Fruit fly (Drosophila melanogaster) whole organism, embryonic: ENCODE results near the gene CG44303.

Source experiments
- Atf6 ChIP-seq: fragments of 200-800 bp; sonication (Bioruptor generic); IDR thresholded peaks from 2 replicates; pipeline ENCODE4 v1.3.6; 2022; ENCODE audit warnings: missing biosample characterization, missing genetic modification characterization
- CG10321 ChIP-seq: fragments of 200-800 bp; sonication (Bioruptor generic); IDR thresholded peaks from 2 replicates; pipeline ENCODE4 v1.3.6; 2022; ENCODE audit warnings: missing biosample characterization, missing genetic modification characterization
- CG10543 ChIP-seq: fragments of 200-800 bp; sonication (Bioruptor generic); optimal IDR thresholded peaks from 3 replicates; lab custom pipeline; 2017; ENCODE audit warnings: missing biosample characterization, mild to moderate bottlenecking, missing genetic modification characterization, moderate library complexity
- CG10654 ChIP-seq: fragments of 200-800 bp; sonication (Bioruptor generic); optimal IDR thresholded peaks from 2 replicates; lab custom pipeline; 2016; ENCODE audit warnings: missing biosample characterization, missing genetic modification characterization
- CG11695 ChIP-seq: fragments of 200-800 bp; sonication (Bioruptor generic); IDR thresholded peaks from 3 replicates; pipeline ENCODE4 v1.3.6; 2022; ENCODE audit warnings: missing biosample characterization, missing genetic modification characterization
- CG12391 ChIP-seq: fragments of 200-800 bp; sonication (Bioruptor generic); optimal IDR thresholded peaks from 3 replicates; lab custom pipeline; 2018; ENCODE audit warnings: missing biosample characterization, mild to moderate bottlenecking, missing genetic modification characterization, moderate library complexity
- CG12942 ChIP-seq: fragments of 200-800 bp; sonication (Bioruptor generic); optimal IDR thresholded peaks from 3 replicates; lab custom pipeline; 2016; ENCODE audit warnings: missing biosample characterization, missing genetic modification characterization
- CG13624 ChIP-seq: fragments of 200-800 bp; sonication (Bioruptor generic); optimal IDR thresholded peaks from 2 replicates; lab custom pipeline; 2016; ENCODE audit warnings: missing biosample characterization, missing genetic modification characterization
- CG14441 ChIP-seq: fragments of 200-800 bp; sonication (Bioruptor generic); IDR thresholded peaks from 2 replicates; pipeline ENCODE4 v1.3.6; 2022; ENCODE audit warnings: missing biosample characterization, missing genetic modification characterization
- CG14860 ChIP-seq: fragments of 200-800 bp; sonication (Bioruptor generic); IDR thresholded peaks from 3 replicates; pipeline ENCODE4 v1.3.6; 2022; ENCODE audit warnings: missing biosample characterization, missing genetic modification characterization; ENCODE audit not compliant: partially characterized antibody
- CG15073 ChIP-seq: fragments of 200-800 bp; sonication (Bioruptor generic); optimal IDR thresholded peaks from 2 replicates; lab custom pipeline; 2016; ENCODE audit warnings: missing biosample characterization, missing genetic modification characterization
- CG15269 ChIP-seq: fragments of 200-800 bp; sonication (Bioruptor generic); optimal IDR thresholded peaks from 2 replicates; lab custom pipeline; 2018; ENCODE audit warnings: missing biosample characterization, mild to moderate bottlenecking, missing genetic modification characterization, moderate library complexity
- CG15479 ChIP-seq: fragments of 200-800 bp; sonication (Bioruptor generic); optimal IDR thresholded peaks from 3 replicates; lab custom pipeline; 2019; ENCODE audit warnings: missing biosample characterization, mild to moderate bottlenecking, missing genetic modification characterization, moderate library complexity
- CG15601 ChIP-seq: fragments of 200-800 bp; sonication (Bioruptor generic); optimal IDR thresholded peaks from 3 replicates; lab custom pipeline; 2019; ENCODE audit warnings: missing biosample characterization, mild to moderate bottlenecking, missing genetic modification characterization, moderate library complexity
- CG31224 ChIP-seq: fragments of 200-800 bp; sonication (Bioruptor generic); IDR thresholded peaks from 2 replicates; pipeline ENCODE4 v1.3.6; 2022; ENCODE audit warnings: missing biosample characterization, missing genetic modification characterization
- CG3163 ChIP-seq: fragments of 200-800 bp; sonication (Bioruptor generic); optimal IDR thresholded peaks from 3 replicates; lab custom pipeline; 2016; ENCODE audit warnings: missing biosample characterization, missing genetic modification characterization
- CG8290 ChIP-seq, 3 experiments: fragments of 200-800 bp; sonication (Bioruptor generic); optimal IDR thresholded peaks; 2 replicates each; lab custom pipeline; 2016 to 2019; ENCODE audit warnings: missing biosample characterization in 3 of 3, missing genetic modification characterization in 3 of 3, mild to moderate bottlenecking in 2 of 3, moderate library complexity in 1 of 3
- CG8359 ChIP-seq: fragments of 200-800 bp; sonication (Bioruptor generic); optimal IDR thresholded peaks from 2 replicates; lab custom pipeline; 2017; ENCODE audit warnings: missing biosample characterization, mild to moderate bottlenecking, missing genetic modification characterization, borderline replicate concordance
- CG9437 ChIP-seq: fragments of 200-800 bp; sonication (Bioruptor generic); optimal IDR thresholded peaks from 2 replicates; lab custom pipeline; 2018; ENCODE audit warnings: missing biosample characterization, mild to moderate bottlenecking, missing genetic modification characterization
- CHES-1-like ChIP-seq: fragments of 200-800 bp; sonication (Bioruptor generic); optimal IDR thresholded peaks from 2 replicates; lab custom pipeline; 2016; ENCODE audit warnings: missing biosample characterization, missing genetic modification characterization
- CrebB ChIP-seq: fragments of 200-800 bp; sonication (Bioruptor generic); optimal IDR thresholded peaks from 3 replicates; lab custom pipeline; 2018; ENCODE audit warnings: missing biosample characterization, mild to moderate bottlenecking, missing genetic modification characterization
- Med ChIP-seq: fragments of 200-800 bp; sonication (Bioruptor generic); peaks from one replicate; lab custom pipeline; 2016; ENCODE audit warnings: missing biosample characterization, missing genetic modification characterization, mild to moderate bottlenecking, inconsistent platforms, moderate library complexity
- PHDP ChIP-seq: fragments of 200-800 bp; sonication (Bioruptor generic); optimal IDR thresholded peaks from 3 replicates; lab custom pipeline; 2018; ENCODE audit warnings: missing biosample characterization, mild to moderate bottlenecking, missing genetic modification characterization, moderate library complexity
- Sox102F ChIP-seq: fragments of 200-800 bp; sonication (Bioruptor generic); optimal IDR thresholded peaks from 2 replicates; lab custom pipeline; 2018; ENCODE audit warnings: missing biosample characterization, mild to moderate bottlenecking, missing genetic modification characterization, moderate library complexity
- bcd ChIP-seq: fragments of 200-800 bp; sonication (Bioruptor generic); optimal IDR thresholded peaks from 2 replicates; lab custom pipeline; 2017; ENCODE audit warnings: missing biosample characterization, mild to moderate bottlenecking, missing genetic modification characterization
- caup ChIP-seq: fragments of 200-800 bp; sonication (Bioruptor generic); optimal IDR thresholded peaks from 3 replicates; lab custom pipeline; 2017; ENCODE audit warnings: missing biosample characterization, mild to moderate bottlenecking, missing genetic modification characterization, moderate library complexity; ENCODE audit not compliant: severe bottlenecking
- chif ChIP-seq, 2 experiments: fragments of 200-800 bp; sonication (Bioruptor generic); optimal IDR thresholded peaks; 3 replicates each; lab custom pipeline; 2016; ENCODE audit warnings: missing biosample characterization in 2 of 2, missing genetic modification characterization in 2 of 2
- chinmo ChIP-seq: fragments of 200-800 bp; sonication (Bioruptor generic); IDR thresholded peaks from 4 replicates; pipeline ENCODE4 v1.3.6; 2022; ENCODE audit warnings: missing biosample characterization, missing genetic modification characterization; ENCODE audit not compliant: partially characterized antibody
- dmrt99B ChIP-seq: fragments of 200-800 bp; sonication (Bioruptor generic); optimal IDR thresholded peaks from 2 replicates; lab custom pipeline; 2018; ENCODE audit warnings: missing biosample characterization, mild to moderate bottlenecking, missing genetic modification characterization, moderate library complexity
- en ChIP-seq: fragments of 200-800 bp; sonication (Bioruptor generic); optimal IDR thresholded peaks from 2 replicates; lab custom pipeline; 2016; ENCODE audit warnings: missing biosample characterization, missing genetic modification characterization
- ewg ChIP-seq: fragments of 200-800 bp; sonication (Bioruptor generic); optimal IDR thresholded peaks from 3 replicates; lab custom pipeline; 2017; ENCODE audit warnings: mild to moderate bottlenecking, missing biosample characterization, missing genetic modification reagents, missing genetic modification characterization
- hb ChIP-seq: fragments of 200-800 bp; sonication (Bioruptor generic); IDR thresholded peaks from 3 replicates; pipeline ENCODE4 v1.3.6; 2022; ENCODE audit warnings: missing biosample characterization, missing genetic modification characterization; ENCODE audit not compliant: partially characterized antibody
- lbe ChIP-seq: fragments of 200-800 bp; sonication (Bioruptor generic); optimal IDR thresholded peaks from 2 replicates; lab custom pipeline; 2016; ENCODE audit warnings: missing biosample characterization, mild to moderate bottlenecking, missing genetic modification characterization
- lmd ChIP-seq: fragments of 200-800 bp; sonication (Bioruptor generic); IDR thresholded peaks from 2 replicates; pipeline ENCODE4 v1.3.6; 2022; ENCODE audit warnings: missing biosample characterization, missing genetic modification characterization
- nom ChIP-seq: fragments of 200-800 bp; sonication (Bioruptor generic); optimal IDR thresholded peaks from 2 replicates; lab custom pipeline; 2017; ENCODE audit warnings: missing biosample characterization, missing genetic modification characterization, mild to moderate bottlenecking, moderate library complexity, missing genetic modification reagents
- pfk ChIP-seq: fragments of 200-800 bp; sonication (Bioruptor generic); optimal IDR thresholded peaks from 2 replicates; lab custom pipeline; 2018; ENCODE audit warnings: missing biosample characterization, mild to moderate bottlenecking, missing genetic modification characterization, moderate library complexity
- pita ChIP-seq: fragments of 200-800 bp; sonication (Bioruptor generic); optimal IDR thresholded peaks from 2 replicates; lab custom pipeline; 2017; ENCODE audit warnings: missing biosample characterization, mild to moderate bottlenecking, missing genetic modification characterization
- pnt ChIP-seq: fragments of 200-800 bp; sonication (Bioruptor generic); optimal IDR thresholded peaks from 3 replicates; lab custom pipeline; 2016; ENCODE audit warnings: missing biosample characterization, missing genetic modification characterization
- sc ChIP-seq, 3 experiments: fragments of >200 bp in 2 of 3; fragments of 200-800 bp in 1 of 3; sonication (Bioruptor generic) in 1 of 3; optimal IDR thresholded peaks; 2 replicates in 2 of 3; 3 replicates in 1 of 3; lab custom pipeline; 2017; ENCODE audit warnings: mild to moderate bottlenecking in 1 of 3, missing biosample characterization in 1 of 3, missing genetic modification characterization in 1 of 3, missing genetic modification reagents in 1 of 3
- schlank ChIP-seq: fragments of 200-800 bp; sonication (Bioruptor generic); optimal IDR thresholded peaks from 2 replicates; lab custom pipeline; 2018; ENCODE audit warnings: missing biosample characterization, mild to moderate bottlenecking, missing genetic modification characterization
- sens-2 ChIP-seq: fragments of 200-800 bp; sonication (Bioruptor generic); IDR thresholded peaks from 2 replicates; pipeline ENCODE4 v1.3.6; 2022; ENCODE audit warnings: missing biosample characterization, missing genetic modification characterization
- shn ChIP-seq: fragments of 200-800 bp; sonication (Bioruptor generic); optimal IDR thresholded peaks from 3 replicates; lab custom pipeline; 2016; ENCODE audit warnings: missing biosample characterization, missing genetic modification characterization
- slp2 ChIP-seq: fragments of 200-800 bp; sonication (Bioruptor generic); optimal IDR thresholded peaks from 2 replicates; lab custom pipeline; 2016; ENCODE audit warnings: missing biosample characterization, missing genetic modification characterization
- so ChIP-seq: fragments of 200-800 bp; sonication (Bioruptor generic); IDR thresholded peaks from 3 replicates; pipeline ENCODE4 v1.3.6; 2022; ENCODE audit warnings: missing biosample characterization, missing genetic modification characterization
- stwl ChIP-seq: fragments of 200-800 bp; sonication (Bioruptor generic); optimal IDR thresholded peaks from 3 replicates; lab custom pipeline; 2018; ENCODE audit warnings: missing biosample characterization, mild to moderate bottlenecking, missing genetic modification characterization, moderate library complexity
- tap ChIP-seq: fragments of 200-800 bp; optimal IDR thresholded peaks from 3 replicates; lab custom pipeline; 2019; ENCODE audit warnings: missing biosample characterization, mild to moderate bottlenecking, missing genetic modification characterization, moderate library complexity
- trem ChIP-seq: fragments of 200-800 bp; optimal IDR thresholded peaks from 3 replicates; lab custom pipeline; 2019; ENCODE audit warnings: missing biosample characterization, mild to moderate bottlenecking, missing genetic modification characterization, moderate library complexity

Gene CG44303

DNA sequence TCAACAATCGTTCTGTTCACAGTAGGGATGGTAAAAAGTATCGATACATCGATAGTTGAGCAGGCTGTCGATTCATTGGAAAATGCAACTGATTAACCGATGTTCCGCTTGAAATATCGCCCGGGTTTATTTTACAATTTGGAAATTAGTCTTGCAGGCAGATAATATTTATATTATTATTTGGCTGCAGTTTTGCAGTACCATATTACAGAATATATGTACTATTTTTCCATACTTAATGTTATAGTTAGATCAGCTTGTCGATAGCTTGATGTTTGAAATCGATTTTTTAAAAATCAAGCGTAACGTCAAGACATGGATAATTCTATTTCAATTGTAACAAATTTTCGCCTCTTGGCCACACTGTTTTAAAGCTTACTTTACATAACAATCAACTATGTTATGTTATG is 7.8 kb upstream of the CG44303 start, which contains the start of gene CG14442 (continued):
- TF ChIP-seq CG9437 (peak; percentile 55), dmrt99B (no peak), CG8290 (GFP tag; optimal IDR thresholded peaks at IDR 0.05; lab: Kevin White, UChicago) (peak; percentile 77), CG8290 (tag; optimal IDR thresholded peaks at IDR 0.05; lab: Kevin White, UChicago) (peak; percentile 52 to 58), trem (tag; lab: Kevin White, UChicago) (peak; percentile 48), CG10654 (GFP tag; lab: Kevin White, UChicago) (peak; percentile 11), CG15073 (GFP tag; lab: Kevin White, UChicago) (no peak), CG8359 (GFP tag; lab: Kevin White, UChicago) (no peak), lbe (no peak), sens-2 (GFP tag; lab: Robert Waterston, UW) (no peak), CG14441 (GFP tag; lab: Robert Waterston, UW) (peak; percentile 70), caup (GFP tag; lab: Kevin White, UChicago) (peak; percentile 38), CG10543 (GFP tag; lab: Kevin White, UChicago) (peak; percentile 1), chif (GFP tag; optimal IDR thresholded peaks at IDR 0.05; lab: Kevin White, UChicago) (no peak), CG12942 (GFP tag; lab: Kevin White, UChicago) (peak; percentile 9), hb (GFP tag; lab: Robert Waterston, UW) (peak; percentile 95), sc (optimal IDR thresholded peaks at IDR 0.05; lab: Kevin White, UChicago) (no peak), sc (GFP tag; optimal IDR thresholded peaks at IDR 0.05; lab: Kevin White, UChicago) (no peak), CG3163 (GFP tag; lab: Kevin White, UChicago) (no peak), pnt (GFP tag; lab: Kevin White, UChicago) (no peak), Med (GFP tag; lab: Kevin White, UChicago) (peak; percentile 82), slp2 (GFP tag; lab: Kevin White, UChicago) (peak; percentile 1), CG12391 (tag; lab: Kevin White, UChicago) (peak; percentile 46), pita (GFP tag; lab: Kevin White, UChicago) (no peak), PHDP (peak; percentile 20), Sox102F (GFP tag; lab: Kevin White, UChicago) (no peak)

DNA sequence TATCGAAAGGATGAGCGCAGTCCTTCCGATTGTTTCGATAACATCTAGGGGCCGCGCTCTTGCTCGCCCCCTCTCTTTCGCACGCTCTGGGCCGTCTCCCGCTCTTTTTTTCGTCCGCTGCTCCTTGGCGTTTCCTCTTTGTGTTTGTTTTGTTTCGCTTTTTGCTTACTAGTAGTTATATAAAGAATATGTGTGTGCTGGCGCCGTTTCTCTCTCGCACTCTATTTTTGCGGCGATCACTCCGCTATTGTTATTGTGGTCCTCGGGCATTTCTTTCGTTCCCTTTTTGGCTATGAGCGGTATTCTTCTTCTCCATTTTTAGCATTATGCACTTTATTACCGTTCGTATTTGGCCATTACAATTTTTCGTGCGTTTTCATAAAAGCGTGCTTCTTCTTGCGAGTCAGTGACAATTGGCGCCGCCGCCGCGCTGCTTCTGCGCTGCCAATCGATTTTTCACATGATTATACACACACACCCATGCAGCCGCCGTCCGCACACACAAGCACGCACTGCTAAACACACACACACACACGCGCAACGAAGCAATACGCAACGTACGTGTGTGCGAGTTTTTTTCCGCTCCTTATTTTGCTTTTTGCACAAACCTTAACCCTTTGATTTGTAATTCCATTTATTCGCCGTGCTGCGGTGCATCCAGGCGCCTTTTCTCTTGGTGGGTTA is 7.0 kb upstream of the CG44303 start:
- TF ChIP-seq Atf6 (GFP tag; lab: Robert Waterston, UW) (no peak), CG14860 (GFP tag; lab: Robert Waterston, UW) (no peak), CG31224 (GFP tag; lab: Robert Waterston, UW) (no peak), tap (tag; lab: Kevin White, UChicago) (no peak), CrebB (tag; lab: Kevin White, UChicago) (peak; percentile 42), nom (GFP tag; lab: Kevin White, UChicago) (peak; percentile 61), lmd (GFP tag; lab: Robert Waterston, UW) (no peak), bcd (GFP tag; lab: Kevin White, UChicago) (no peak), slp2 (GFP tag; lab: Kevin White, UChicago) (no peak), CG11695 (GFP tag; lab: Robert Waterston, UW) (no peak), pfk (no peak), CG15269 (tag; lab: Kevin White, UChicago) (no peak), so (GFP tag; lab: Robert Waterston, UW) (no peak), ewg (GFP tag; lab: Kevin White, UChicago) (no peak), schlank (tag; lab: Kevin White, UChicago) (no peak), CG10321 (GFP tag; lab: Robert Waterston, UW) (no peak), pnt (GFP tag; lab: Kevin White, UChicago) (no peak), CG15601 (tag; lab: Kevin White, UChicago) (no peak), en (no peak), CHES-1-like (no peak), chinmo (peak; percentile 43; the same call in 1 of the 4 replicates), stwl (tag; lab: Kevin White, UChicago) (no peak), CG15479 (GFP tag; lab: Kevin White, UChicago) (peak; percentile 63), CG13624 (GFP tag; lab: Kevin White, UChicago) (peak; percentile 5), shn (GFP tag; lab: Kevin White, UChicago) (no peak)
